Worm (Caenorhabditis elegans) whole organism, late embryonic: ENCODE measurements around the gene lys-3.

Experiments used
- ceh-48 ChIP-seq: sonication (generic microtip); optimal IDR thresholded peaks from 2 replicates; lab custom pipeline; 2016; ENCODE audit warnings: missing genetic modification characterization, inconsistent platforms, missing compliant biosample characterization
- hlh-6 ChIP-seq: sonication (generic microtip); optimal IDR thresholded peaks from 2 replicates; lab custom pipeline; 2016; ENCODE audit warnings: missing genotype, missing genetic modification characterization, missing compliant biosample characterization
- pag-3 ChIP-seq: sonication (generic microtip); optimal IDR thresholded peaks from 2 replicates; lab custom pipeline; 2016; ENCODE audit warnings: missing compliant biosample characterization, missing genetic modification characterization, borderline replicate concordance

- TF ChIP-seq pag-3 = no peak
- no peak for TF ChIP-seq hlh-6 (tag; lab: Kevin White, UChicago)
- no peak for TF ChIP-seq ceh-48 (tag; lab: Kevin White, UChicago)
These were observed at the start of gene lys-3 for ce11 chrV:10283444-10283843.
